Fruit fly (Drosophila melanogaster) Kc167 (cell line): ENCODE measurements around the gene CG32982.

Experiments used
- Myc ChIP-seq: fragments of >200 bp; optimal IDR thresholded peaks from 2 replicates; lab custom pipeline; 2017; ENCODE audit warnings: missing external identifiers
- Sin3A ChIP-seq: fragments of >200 bp; optimal IDR thresholded peaks from 2 replicates; lab custom pipeline; 2018; ENCODE audit warnings: missing external identifiers
- h ChIP-seq: fragments of >200 bp; optimal IDR thresholded peaks from 3 replicates; lab custom pipeline; 2018; ENCODE audit warnings: missing external identifiers
- insv ChIP-seq: fragments of >200 bp; optimal IDR thresholded peaks from 3 replicates; lab custom pipeline; 2018; ENCODE audit warnings: missing external identifiers
- psq ChIP-seq: fragments of >200 bp; optimal IDR thresholded peaks from 2 replicates; lab custom pipeline; 2017; ENCODE audit warnings: missing external identifiers
- ttk ChIP-seq: sonication (Bioruptor generic); optimal IDR thresholded peaks from 2 replicates; lab custom pipeline; 2017; ENCODE audit warnings: missing external identifiers

Gene CG32982

dm6 chr2L:9205133-9205615, 79.6 kb downstream of the CG32982 start:
- TF ChIP-seq ttk: no peak
- no peak for TF ChIP-seq Sin3A (lab: Kevin White, UChicago)
- TF ChIP-seq Myc: no peak
- no peak for TF ChIP-seq insv (lab: Kevin White, UChicago)
- no peak for TF ChIP-seq psq (lab: Kevin White, UChicago)
- TF ChIP-seq h: no peak

- no peak for TF ChIP-seq Sin3A (lab: Kevin White, UChicago)
- TF ChIP-seq psq (lab: Kevin White, UChicago): no peak
- TF ChIP-seq insv (lab: Kevin White, UChicago): no peak
- no peak for TF ChIP-seq h
- TF ChIP-seq Myc: no peak
- no peak for TF ChIP-seq ttk
These were observed 80.9 kb downstream of the CG32982 start for dm6 chr2L:9206401-9206800.

- TF ChIP-seq Sin3A (lab: Kevin White, UChicago) (no peak), Myc (no peak), h (no peak), ttk (no peak), psq (lab: Kevin White, UChicago) (no peak), insv (lab: Kevin White, UChicago) (no peak)
These were observed 81.6 kb downstream of the CG32982 start for dm6 chr2L:9207133-9207532.

dm6 chr2L:9210864-9211701, 85.5 kb downstream of the CG32982 start:
- TF ChIP-seq h (no peak), Myc (no peak), psq (lab: Kevin White, UChicago) (no peak), insv (lab: Kevin White, UChicago) (no peak), Sin3A (lab: Kevin White, UChicago) (no peak), ttk (no peak)
